Fruit fly (Drosophila melanogaster): ENCODE results near the gene hng3.

hng3 gene

DNA sequence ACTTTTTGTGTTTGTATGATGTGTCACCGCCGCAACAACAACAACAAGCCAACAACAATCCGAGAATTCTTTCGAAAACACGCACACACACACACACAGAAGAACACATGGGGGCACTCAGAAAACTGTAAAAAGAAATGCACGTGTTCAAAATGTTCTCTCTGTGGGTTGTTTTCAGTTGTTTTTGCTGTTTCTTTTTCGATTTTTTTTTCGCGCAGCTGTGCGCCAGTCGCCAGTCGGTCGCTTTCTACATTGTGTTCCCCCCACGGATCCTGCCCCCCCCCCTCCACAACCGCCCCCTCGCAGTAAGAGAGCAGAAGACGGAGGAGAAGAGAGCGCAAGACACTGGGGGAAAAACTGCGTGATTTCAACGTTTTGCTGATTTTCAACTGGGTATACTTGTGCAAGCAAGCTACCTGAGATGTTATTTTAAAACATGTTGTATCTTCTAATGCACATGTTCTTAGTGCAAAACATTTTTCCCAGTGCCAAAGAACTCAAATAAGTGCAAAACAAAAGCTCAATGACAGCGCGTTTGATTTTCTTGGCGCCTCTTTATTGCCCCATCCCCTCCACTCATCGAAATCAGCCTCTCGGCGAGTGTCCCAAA, 3.7 kb downstream of the hng3 start (continued):
- TF ChIP-seq CG12299 (tag; optimal IDR thresholded peaks at IDR 0.05) (no peak), fd96Cb (tag; optimal IDR thresholded peaks at IDR 0.05) (peak; percentile 26), mirr (GFP tag; optimal IDR thresholded peaks at IDR 0.05) (no peak), CG9932 (GFP tag; IDR thresholded peaks at IDR 0.05) (peak; percentile 69), Lhr (GFP tag; optimal IDR thresholded peaks at IDR 0.05) (no peak), CG18011 (GFP tag; optimal IDR thresholded peaks at IDR 0.05) (no peak), CoRest (tag; optimal IDR thresholded peaks at IDR 0.05) (peak; percentile 11), CG13424 (tag; optimal IDR thresholded peaks at IDR 0.05) (peak; percentile 20), CG4730 (GFP tag; IDR thresholded peaks at IDR 0.05) (no peak), exex (tag; optimal IDR thresholded peaks at IDR 0.05) (no peak), CG12391 (tag; optimal IDR thresholded peaks at IDR 0.05) (peak; percentile 8), trh (GFP tag; optimal IDR thresholded peaks at IDR 0.05) (no peak), Deaf1 (tag; optimal IDR thresholded peaks at IDR 0.05) (no peak), Ets97D (GFP tag; optimal IDR thresholded peaks at IDR 0.05) (no peak), stc (GFP tag; IDR thresholded peaks at IDR 0.05) (peak; percentile 34; the same call in 1 of the 2 replicates), CG2889 (GFP tag; IDR thresholded peaks at IDR 0.05) (no peak), CG4617 (GFP tag; optimal IDR thresholded peaks at IDR 0.05; ENCODE audit: borderline replicate concordance) (no peak), CG1233 (GFP tag; optimal IDR thresholded peaks at IDR 0.05) (no peak), ken (GFP tag; IDR thresholded peaks at IDR 0.05) (peak; percentile 35; the same call in 1 of the 3 replicates), CG8765 (GFP tag; IDR thresholded peaks at IDR 0.05) (peak; percentile 22; the same call in 1 of the 2 replicates), CG31388 (GFP tag; optimal IDR thresholded peaks at IDR 0.05) (no peak), CG18619 (GFP tag; optimal IDR thresholded peaks at IDR 0.05) (no peak), CG3847 (GFP tag; IDR thresholded peaks at IDR 0.05) (peak; percentile 23; the same call in 1 of the 2 replicates), tna (GFP tag; IDR thresholded peaks at IDR 0.05; ENCODE audit: partially characterized antibody) (no peak), cad (GFP tag; optimal IDR thresholded peaks at IDR 0.05) (no peak), CG10431 (GFP tag; optimal IDR thresholded peaks at IDR 0.05) (no peak), Sry-β (GFP tag; optimal IDR thresholded peaks at IDR 0.05) (no peak), Bdp1 (GFP tag; optimal IDR thresholded peaks at IDR 0.05) (no peak), Adf1 (GFP tag; IDR thresholded peaks at IDR 0.05) (no peak), CG13775 (GFP tag; optimal IDR thresholded peaks at IDR 0.05) (peak; percentile 0), gro (GFP tag; optimal IDR thresholded peaks at IDR 0.05) (no peak), CG16779 (GFP tag; IDR thresholded peaks at IDR 0.05) (no peak), pzg (GFP tag; optimal IDR thresholded peaks at IDR 0.05) (no peak), CG11560 (tag; IDR thresholded peaks at IDR 0.05) (no peak), lab (GFP tag; optimal IDR thresholded peaks at IDR 0.05) (peak; percentile 41), CG17361 (GFP tag; IDR thresholded peaks at IDR 0.05) (0 out of 3 replicates have a peak, but pooled peaks have one; percentile 36), BtbVII (GFP tag; optimal IDR thresholded peaks at IDR 0.05) (no peak), Tbp (GFP tag; optimal IDR thresholded peaks at IDR 0.05) (no peak), B-H1 (GFP tag; IDR thresholded peaks at IDR 0.05) (no peak; the same call in 1 of the 3 replicates), rib (GFP tag; IDR thresholded peaks at IDR 0.05) (0 out of 2 replicates have a peak, but pooled peaks have one; percentile 46), CG1647 (GFP tag; optimal IDR thresholded peaks at IDR 0.05) (no peak), lilli (GFP tag; optimal IDR thresholded peaks at IDR 0.05) (no peak), Hr51 (GFP tag; optimal IDR thresholded peaks at IDR 0.05) (peak in 1 of 2 experiments; percentile 28), CG1602 (GFP tag; optimal IDR thresholded peaks at IDR 0.05) (no peak), CG10543 (GFP tag; optimal IDR thresholded peaks at IDR 0.05) (no peak), dysf (GFP tag; IDR thresholded peaks at IDR 0.05) (peak; percentile 80), Doc3 (GFP tag; IDR thresholded peaks at IDR 0.05; ENCODE audit: partially characterized antibody) (no peak), CG13296 (GFP tag; optimal IDR thresholded peaks at IDR 0.05) (peak; percentile 8), Oaz (GFP tag; IDR thresholded peaks at IDR 0.05) (no peak), dan (GFP tag; IDR thresholded peaks at IDR 0.05) (no peak)

All from whole organism, embryonic.